Worm (Caenorhabditis elegans): ENCODE data around the gene mys-1.

The mys-1 gene

DNA sequence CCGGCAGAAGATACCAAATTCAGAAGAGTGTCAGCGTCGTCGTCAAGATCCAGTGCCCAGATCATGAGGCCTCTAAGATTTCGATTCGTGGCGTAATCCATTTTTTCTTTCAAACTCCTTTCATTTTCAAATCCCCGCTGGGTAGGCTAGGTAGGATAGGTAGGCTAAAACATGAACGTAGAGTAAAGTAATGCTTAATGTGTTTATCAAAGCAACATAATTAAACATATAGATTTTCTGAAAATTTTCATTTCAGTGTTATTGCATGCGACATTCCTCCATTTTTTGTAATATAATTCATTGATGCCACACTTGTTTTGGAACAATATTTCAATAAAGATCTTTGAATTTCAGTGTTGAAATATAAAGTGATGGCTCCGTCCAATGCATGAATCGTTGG is 45.0 kb upstream of the mys-1 start, which contains the start of gene T01C4.8:
Gene T01C4.8, minus strand, starts transcription at position 101 of the 400 bp plus-strand sequence.
- TF ChIP-seq hif-1 (tag; optimal IDR thresholded peaks at IDR 0.05) (no peak), php-3 (GFP tag; IDR thresholded peaks at IDR 0.05) (no peak), F26F4.8 (GFP tag; conservative IDR thresholded peaks at IDR 0.05) (no peak), gei-8 (GFP tag; optimal IDR thresholded peaks at IDR 0.05) (no peak), unc-62 (GFP tag; optimal IDR thresholded peaks at IDR 0.05 in 1 of 2) (no peak), unc-62 (tag; optimal IDR thresholded peaks at IDR 0.05) (no peak), T26A8.4 (GFP tag; IDR thresholded peaks at IDR 0.05) (no peak), mdt-29 (GFP tag; IDR thresholded peaks at IDR 0.05) (no peak), ctbp-1 (GFP tag; IDR thresholded peaks at IDR 0.05) (no peak), arid-1 (GFP tag; conservative IDR thresholded peaks at IDR 0.05) (no peak), snpc-1.2 (GFP tag; IDR thresholded peaks at IDR 0.05) (no peak), mxl-2 (GFP tag; conservative IDR thresholded peaks at IDR 0.05) (no peak), zfp-3 (GFP tag; conservative IDR thresholded peaks at IDR 0.05) (no peak), mep-1 (tag; optimal IDR thresholded peaks at IDR 0.05) (no peak)

DNA sequence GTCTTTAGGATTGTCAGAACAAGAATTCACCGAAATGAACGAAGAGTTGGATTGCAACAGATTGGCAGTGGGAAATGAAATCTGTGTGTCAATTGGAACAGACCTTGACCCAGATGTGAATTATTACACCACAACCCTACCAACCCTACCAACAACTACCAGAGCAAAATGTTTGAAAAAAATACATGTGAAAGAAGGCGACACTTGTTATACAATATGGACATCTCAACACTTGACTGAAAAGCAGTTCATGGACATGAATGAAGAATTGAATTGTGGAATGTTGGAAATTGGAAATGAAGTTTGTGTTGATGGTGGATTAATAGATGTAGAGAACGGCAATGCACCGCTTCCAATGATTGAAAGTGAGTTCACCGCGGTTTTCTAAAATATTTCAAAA is 39.5 kb upstream of the mys-1 start:
- no peak for TF ChIP-seq spr-1 (tag; optimal IDR thresholded peaks at IDR 0.05)
- peak in 1 of 2 experiments; percentile 96 for TF ChIP-seq unc-62 (GFP tag; optimal IDR thresholded peaks at IDR 0.05 in 1 of 2)
- TF ChIP-seq unc-62 (tag; optimal IDR thresholded peaks at IDR 0.05), result no peak

DNA sequence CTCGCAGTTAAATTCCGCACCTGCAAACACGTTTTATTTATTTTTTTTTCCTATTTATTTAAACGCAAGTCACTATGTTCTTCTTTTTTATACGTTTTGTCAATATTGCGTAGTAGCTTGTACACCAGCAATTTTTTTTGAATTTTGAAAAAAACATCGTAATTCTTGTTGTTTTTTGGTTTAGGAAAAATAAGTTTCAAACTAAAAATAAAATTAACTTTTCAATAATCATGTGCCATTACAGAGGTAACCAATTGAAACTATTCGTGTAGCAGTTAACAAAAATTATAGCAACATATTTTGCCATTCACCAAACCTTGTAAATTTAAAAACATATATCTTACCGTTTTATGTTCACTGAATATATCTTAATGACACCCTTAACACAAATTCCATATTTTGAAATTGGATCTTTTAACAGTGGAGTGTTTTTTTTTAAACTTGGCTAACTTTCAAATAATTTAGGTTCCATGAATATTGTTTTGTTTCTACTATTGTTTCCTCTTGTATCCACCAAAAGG is 38.8 kb upstream of the mys-1 start, which contains the start of gene lmd-5:
Gene lmd-5, plus strand, starts transcription at position 471 of the 521 bp plus-strand sequence.
- TF ChIP-seq aha-1 (tag) (peak; percentile 91), nhr-42 (GFP tag; IDR thresholded peaks at IDR 0.05) (no peak), F44E2.7 (GFP tag; IDR thresholded peaks at IDR 0.05) (no peak), tag-97 (GFP tag; IDR thresholded peaks at IDR 0.05) (no peak), Y75B8A.6 (GFP tag; IDR thresholded peaks at IDR 0.05) (no peak), unc-62 (GFP tag; optimal IDR thresholded peaks at IDR 0.05 in 1 of 2) (peak in 1 of 2 experiments; percentile 67), unc-62 (tag; optimal IDR thresholded peaks at IDR 0.05) (no peak)

DNA sequence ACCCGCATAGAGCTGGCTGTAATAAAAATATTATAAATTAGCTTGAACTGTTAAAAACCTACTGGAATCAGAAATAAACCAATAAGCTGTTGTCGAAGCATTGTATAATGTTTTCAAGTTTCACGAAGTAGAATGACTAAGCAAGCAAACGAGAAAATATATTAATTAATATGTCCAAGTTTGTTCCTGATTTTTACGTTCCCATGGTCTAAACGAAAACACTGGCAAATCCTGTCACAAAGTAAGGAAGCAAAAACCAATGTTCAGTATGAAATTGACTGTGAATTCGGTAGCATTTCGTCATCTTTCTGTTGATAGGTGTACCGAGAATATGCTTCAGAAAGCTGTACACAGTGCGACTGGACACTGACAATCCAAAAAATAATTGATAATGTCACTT is 35.7 kb upstream of the mys-1 start, which contains the start of gene srx-34:
Gene srx-34, minus strand, starts transcription at position 101 of the 400 bp plus-strand sequence.
- no peak for TF ChIP-seq egl-27 (tag; optimal IDR thresholded peaks at IDR 0.05)
- no peak for TF ChIP-seq spr-1 (tag; optimal IDR thresholded peaks at IDR 0.05)
- TF ChIP-seq mdt-29 (GFP tag; IDR thresholded peaks at IDR 0.05), result no peak
- no peak for TF ChIP-seq daf-8 (GFP tag; IDR thresholded peaks at IDR 0.05)
- no peak for TF ChIP-seq lin-15B (tag; optimal IDR thresholded peaks at IDR 0.05)
- no peak for TF ChIP-seq mdl-1 (tag; optimal IDR thresholded peaks at IDR 0.05)
- TF ChIP-seq dmd-9 (GFP tag; IDR thresholded peaks at IDR 0.05), result no peak
- TF ChIP-seq nhr-41 (GFP tag; IDR thresholded peaks at IDR 0.05), result no peak
- no peak for TF ChIP-seq ceh-32 (tag; optimal IDR thresholded peaks at IDR 0.05; ENCODE audit: poor library complexity)

DNA sequence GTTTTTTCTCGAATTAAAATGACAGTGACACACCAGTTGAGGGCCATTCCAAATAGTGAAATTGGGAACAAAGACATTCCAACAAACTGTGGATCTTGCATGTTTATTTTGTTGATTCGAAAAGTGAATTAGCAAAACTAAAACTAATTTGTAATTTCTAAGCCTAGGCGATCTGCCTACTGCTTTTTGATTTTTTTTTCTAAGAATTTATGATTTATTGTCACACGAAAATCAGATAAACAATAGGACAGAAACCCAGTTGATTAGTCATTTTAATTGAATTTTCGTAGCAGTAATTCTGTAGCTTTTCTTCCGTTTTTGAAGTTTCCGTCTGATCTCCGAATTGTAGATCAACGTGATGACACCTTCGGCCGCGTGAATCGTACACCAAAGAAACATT is 34.3 kb upstream of the mys-1 start, which contains the start of gene srx-33:
Gene srx-33, minus strand, starts transcription at position 101 of the 400 bp plus-strand sequence.
- TF ChIP-seq zfp-2 (tag; optimal IDR thresholded peaks at IDR 0.05) (no peak), saeg-2 (GFP tag; IDR thresholded peaks at IDR 0.05) (no peak), madf-9 (GFP tag; conservative IDR thresholded peaks at IDR 0.05) (no peak), php-3 (GFP tag; IDR thresholded peaks at IDR 0.05) (no peak), spr-1 (tag; optimal IDR thresholded peaks at IDR 0.05) (no peak), ama-1 (optimal IDR thresholded peaks at IDR 0.05) (no peak), nhr-25 (tag; optimal IDR thresholded peaks at IDR 0.05; ENCODE audit: borderline replicate concordance, insufficient read depth) (no peak), zip-11 (GFP tag; IDR thresholded peaks at IDR 0.05) (no peak), cey-2 (tag; optimal IDR thresholded peaks at IDR 0.05; ENCODE audit: borderline replicate concordance, insufficient read depth) (no peak), nhr-6 (tag; optimal IDR thresholded peaks at IDR 0.05) (no peak), aly-2 (tag; optimal IDR thresholded peaks at IDR 0.05) (no peak), set-16 (GFP tag; IDR thresholded peaks at IDR 0.05) (no peak), aha-1 (tag) (no peak), ceh-44 (GFP tag; IDR thresholded peaks at IDR 0.05) (no peak), R02D3.7 (tag; optimal IDR thresholded peaks at IDR 0.05) (no peak), lin-15B (tag; optimal IDR thresholded peaks at IDR 0.05) (no peak), unc-130 (GFP tag; optimal IDR thresholded peaks at IDR 0.05) (no peak), nhr-48 (tag; optimal IDR thresholded peaks at IDR 0.05) (no peak), lin-13 (GFP tag; optimal IDR thresholded peaks at IDR 0.05) (no peak), snpc-1.2 (GFP tag; IDR thresholded peaks at IDR 0.05) (no peak)

Data from whole organism, L4 larva.